Fruit fly (Drosophila melanogaster): ENCODE data around the gene Hr78.

Gene Hr78

dm6 chr3L:21501172-21501571 is 3.9 kb upstream of the Hr78 start, which contains the start of gene Est-Q:
TSS of gene Est-Q (plus strand) at chr3L:21501421.
- TF ChIP-seq vri (GFP tag; optimal IDR thresholded peaks at IDR 0.05), result peak; percentile 24
- TF ChIP-seq Hr38 (GFP tag; optimal IDR thresholded peaks at IDR 0.05), result no peak

dm6 chr3L:21498450-21499027 is 1.2 kb upstream of the Hr78 start:
- peak; percentile 7 for TF ChIP-seq vri (GFP tag; optimal IDR thresholded peaks at IDR 0.05)

- TF ChIP-seq CG7368 (GFP tag; optimal IDR thresholded peaks at IDR 0.05) (no peak), CG34406 (GFP tag; optimal IDR thresholded peaks at IDR 0.05) (no peak), CG11902 (GFP tag; optimal IDR thresholded peaks at IDR 0.05) (no peak), CG9139 (GFP tag; optimal IDR thresholded peaks at IDR 0.05) (no peak), Eip78C (GFP tag) (no peak)
These were observed 811 bp downstream of the Hr78 start for dm6 chr3L:21496502-21496864.

- TF ChIP-seq CG10631 (GFP tag; optimal IDR thresholded peaks at IDR 0.05) (no peak), CG6792 (GFP tag; optimal IDR thresholded peaks at IDR 0.05) (no peak), CG11902 (GFP tag; optimal IDR thresholded peaks at IDR 0.05) (no peak), OdsH (GFP tag; optimal IDR thresholded peaks at IDR 0.05) (no peak), topi (GFP tag; optimal IDR thresholded peaks at IDR 0.05) (no peak), fd59A (GFP tag; optimal IDR thresholded peaks at IDR 0.05) (no peak), acj6 (GFP tag; optimal IDR thresholded peaks at IDR 0.05) (no peak), cyc (GFP tag; optimal IDR thresholded peaks at IDR 0.05) (no peak), salr (GFP tag; optimal IDR thresholded peaks at IDR 0.05) (no peak), eg (GFP tag; IDR thresholded peaks at IDR 0.05) (no peak), Hr38 (GFP tag; optimal IDR thresholded peaks at IDR 0.05) (no peak), fd85E (GFP tag; optimal IDR thresholded peaks at IDR 0.05) (no peak), Met (GFP tag; optimal IDR thresholded peaks at IDR 0.05) (no peak), dsx (GFP tag; optimal IDR thresholded peaks at IDR 0.05; ENCODE audit: poor library complexity, severe bottlenecking) (peak; percentile 90), fkh (GFP tag; optimal IDR thresholded peaks at IDR 0.05) (peak; percentile 77)
These were observed 4.5 kb downstream of the Hr78 start, which contains the start of the genes CG7202 and CG7519 for dm6 chr3L:21492723-21493316. TSS of gene CG7202 (minus strand) at chr3L:21492773. TSS of gene CG7519 (plus strand) at chr3L:21493083.

dm6 chr3L:21490486-21490885 is 6.8 kb downstream of the Hr78 start, which contains the start of gene Neu2:
TSS of gene Neu2 (minus strand) at chr3L:21490586.
- TF ChIP-seq CG11762 (GFP tag; optimal IDR thresholded peaks at IDR 0.05; ENCODE audit: insufficient read depth) (no peak), CG6163 (GFP tag; IDR thresholded peaks at IDR 0.05) (no peak), CG1621 (tag; optimal IDR thresholded peaks at IDR 0.05) (no peak), Eip75B (GFP tag; optimal IDR thresholded peaks at IDR 0.05) (no peak), Hr38 (GFP tag; optimal IDR thresholded peaks at IDR 0.05) (no peak), Ets96B (tag; optimal IDR thresholded peaks at IDR 0.05) (no peak), eg (GFP tag; IDR thresholded peaks at IDR 0.05) (no peak), dac (GFP tag; optimal IDR thresholded peaks at IDR 0.05) (no peak), CG11902 (GFP tag; optimal IDR thresholded peaks at IDR 0.05) (no peak), CG9139 (GFP tag; optimal IDR thresholded peaks at IDR 0.05) (no peak), CG3919 (GFP tag; optimal IDR thresholded peaks at IDR 0.05) (no peak), achi (GFP tag; optimal IDR thresholded peaks at IDR 0.05) (no peak), Hr4 (GFP tag; optimal IDR thresholded peaks at IDR 0.05) (no peak), acj6 (GFP tag; optimal IDR thresholded peaks at IDR 0.05) (no peak), net (GFP tag; optimal IDR thresholded peaks at IDR 0.05) (no peak), CG7368 (GFP tag; optimal IDR thresholded peaks at IDR 0.05) (no peak)

dm6 chr3L:21485371-21485770 is 11.9 kb downstream of the Hr78 start:
- TF ChIP-seq CG15336 (GFP tag; IDR thresholded peaks at IDR 0.05) (peak; percentile 55; the same call in 1 of the 2 replicates), dsx (GFP tag; optimal IDR thresholded peaks at IDR 0.05; ENCODE audit: poor library complexity, severe bottlenecking) (peak; percentile 40), CG8119 (GFP tag; IDR thresholded peaks at IDR 0.05) (peak; percentile 55), CG6163 (GFP tag; IDR thresholded peaks at IDR 0.05) (peak; percentile 57; the same call in 2 of the 3 replicates)

Data from whole organism, prepupa.